Fruit fly (Drosophila melanogaster) whole organism, embryonic: ENCODE data around the gene CG5262.

Source experiments
- Adf1 ChIP-seq: fragments of 200-800 bp; sonication (Bioruptor generic); IDR thresholded peaks from 2 replicates; pipeline ENCODE4 v1.3.6; 2022; ENCODE audit warnings: missing biosample characterization, missing genetic modification characterization
- Atf6 ChIP-seq: fragments of 200-800 bp; sonication (Bioruptor generic); IDR thresholded peaks from 2 replicates; pipeline ENCODE4 v1.3.6; 2022; ENCODE audit warnings: missing biosample characterization, missing genetic modification characterization
- B-H2 ChIP-seq: fragments of 200-800 bp; sonication (Bioruptor generic); optimal IDR thresholded peaks from 2 replicates; lab custom pipeline; 2018; ENCODE audit warnings: missing biosample characterization, mild to moderate bottlenecking, missing genetic modification characterization
- Bteb2 ChIP-seq: fragments of 200-800 bp; sonication (Bioruptor generic); optimal IDR thresholded peaks from 2 replicates; lab custom pipeline; 2016; ENCODE audit warnings: missing biosample characterization, missing genetic modification characterization
- CG10267 ChIP-seq: fragments of 200-800 bp; sonication (Bioruptor generic); optimal IDR thresholded peaks from 2 replicates; lab custom pipeline; 2018; ENCODE audit warnings: missing biosample characterization, mild to moderate bottlenecking, missing genetic modification characterization, moderate library complexity
- CG10543 ChIP-seq: fragments of 200-800 bp; sonication (Bioruptor generic); optimal IDR thresholded peaks from 3 replicates; lab custom pipeline; 2017; ENCODE audit warnings: missing biosample characterization, mild to moderate bottlenecking, missing genetic modification characterization, moderate library complexity
- CG12104 ChIP-seq: fragments of 200-800 bp; sonication (Bioruptor generic); optimal IDR thresholded peaks from 3 replicates; lab custom pipeline; 2016; ENCODE audit warnings: missing biosample characterization, missing genetic modification characterization
- CG12769 ChIP-seq: fragments of 200-800 bp; sonication (Bioruptor generic); optimal IDR thresholded peaks from 2 replicates; lab custom pipeline; 2019; ENCODE audit warnings: missing biosample characterization, mild to moderate bottlenecking, missing genetic modification characterization, moderate library complexity
- CG13287 ChIP-seq: fragments of 200-800 bp; sonication (Bioruptor generic); IDR thresholded peaks from 2 replicates; pipeline ENCODE4 v1.3.6; 2022; ENCODE audit warnings: missing biosample characterization, missing genetic modification characterization; ENCODE audit not compliant: partially characterized antibody
- CG13894 ChIP-seq: fragments of 200-800 bp; sonication (Bioruptor generic); optimal IDR thresholded peaks from 3 replicates; lab custom pipeline; 2018; ENCODE audit warnings: missing biosample characterization, mild to moderate bottlenecking, missing genetic modification characterization, moderate library complexity
- CG15514 ChIP-seq: fragments of 200-800 bp; sonication (Bioruptor generic); optimal IDR thresholded peaks from 3 replicates; lab custom pipeline; 2017; ENCODE audit warnings: missing biosample characterization, missing genetic modification characterization, mild to moderate bottlenecking, moderate library complexity, missing genetic modification reagents
- CG2678 ChIP-seq: fragments of 200-800 bp; sonication (Bioruptor generic); optimal IDR thresholded peaks from 3 replicates; lab custom pipeline; 2019; ENCODE audit warnings: missing biosample characterization, mild to moderate bottlenecking, missing genetic modification characterization, moderate library complexity
- CG34376 ChIP-seq: fragments of 200-800 bp; sonication (Bioruptor generic); optimal IDR thresholded peaks from 2 replicates; lab custom pipeline; 2018; ENCODE audit warnings: missing biosample characterization, mild to moderate bottlenecking, missing genetic modification characterization
- CG5180 ChIP-seq: fragments of 200-800 bp; sonication (Bioruptor generic); optimal IDR thresholded peaks from 3 replicates; lab custom pipeline; 2017; ENCODE audit warnings: missing biosample characterization, missing genetic modification characterization, mild to moderate bottlenecking, moderate library complexity, missing genetic modification reagents
- CG6254 ChIP-seq: fragments of 200-800 bp; sonication (Bioruptor generic); optimal IDR thresholded peaks from 3 replicates; lab custom pipeline; 2017; ENCODE audit warnings: mild to moderate bottlenecking, missing biosample characterization, missing genetic modification reagents, missing genetic modification characterization
- CG6765 ChIP-seq: fragments of 200-800 bp; sonication (Bioruptor generic); optimal IDR thresholded peaks from 3 replicates; lab custom pipeline; 2017; ENCODE audit warnings: missing biosample characterization, mild to moderate bottlenecking, missing genetic modification characterization
- CG8290 ChIP-seq, 3 experiments: fragments of 200-800 bp; sonication (Bioruptor generic); optimal IDR thresholded peaks; 2 replicates each; lab custom pipeline; 2016 to 2019; ENCODE audit warnings: missing biosample characterization in 3 of 3, missing genetic modification characterization in 3 of 3, mild to moderate bottlenecking in 2 of 3, moderate library complexity in 1 of 3
- Deaf1 ChIP-seq: fragments of 200-800 bp; optimal IDR thresholded peaks from 3 replicates; lab custom pipeline; 2019; ENCODE audit warnings: missing biosample characterization, mild to moderate bottlenecking, missing genetic modification characterization, moderate library complexity
- Dek ChIP-seq: fragments of 200-800 bp; sonication (Bioruptor generic); optimal IDR thresholded peaks from 3 replicates; lab custom pipeline; 2019; ENCODE audit warnings: missing biosample characterization, mild to moderate bottlenecking, missing genetic modification characterization, moderate library complexity
- Dref ChIP-seq: fragments of 200-800 bp; sonication (Bioruptor generic); IDR thresholded peaks from 2 replicates; pipeline ENCODE4 v1.3.6; 2022; ENCODE audit warnings: missing biosample characterization, missing genetic modification characterization
- HmgZ ChIP-seq: fragments of 200-800 bp; sonication (Bioruptor generic); optimal IDR thresholded peaks from 2 replicates; lab custom pipeline; 2018; ENCODE audit warnings: missing biosample characterization, mild to moderate bottlenecking, missing genetic modification characterization
- Hmr ChIP-seq: fragments of 200-800 bp; sonication (Bioruptor generic); optimal IDR thresholded peaks from 3 replicates; lab custom pipeline; 2017; ENCODE audit warnings: mild to moderate bottlenecking, missing biosample characterization, missing genetic modification reagents, missing genetic modification characterization
- Hr78 ChIP-seq, 2 experiments: fragments of 200-800 bp in 1 of 2; fragments of >200 bp in 1 of 2; sonication (Bioruptor generic) in 1 of 2; optimal IDR thresholded peaks; 2 replicates each; lab custom pipeline; 2017 to 2019; ENCODE audit warnings: missing biosample characterization in 2 of 2, missing genetic modification characterization in 2 of 2, mild to moderate bottlenecking in 1 of 2, moderate library complexity in 1 of 2
- Med ChIP-seq: fragments of 200-800 bp; sonication (Bioruptor generic); peaks from one replicate; lab custom pipeline; 2016; ENCODE audit warnings: missing biosample characterization, missing genetic modification characterization, mild to moderate bottlenecking, inconsistent platforms, moderate library complexity
- Rfx ChIP-seq: fragments of 200-800 bp; sonication (Bioruptor generic); IDR thresholded peaks from 2 replicates; pipeline ENCODE4 v1.3.6; 2022; ENCODE audit warnings: missing biosample characterization, missing genetic modification characterization
- Xbp1 ChIP-seq: fragments of 200-800 bp; sonication (Bioruptor generic); optimal IDR thresholded peaks from 3 replicates; lab custom pipeline; 2016; ENCODE audit warnings: missing biosample characterization, mild to moderate bottlenecking, missing genetic modification characterization
- abd-A ChIP-seq: fragments of 200-800 bp; sonication (Bioruptor generic); optimal IDR thresholded peaks from 3 replicates; lab custom pipeline; 2019; ENCODE audit warnings: missing biosample characterization, mild to moderate bottlenecking, missing genetic modification characterization, moderate library complexity
- cato ChIP-seq: fragments of 200-800 bp; sonication (Bioruptor generic); optimal IDR thresholded peaks from 2 replicates; lab custom pipeline; 2016; ENCODE audit warnings: missing biosample characterization, missing genetic modification characterization, borderline replicate concordance
- cg ChIP-seq: fragments of 200-800 bp; sonication (Bioruptor generic); optimal IDR thresholded peaks from 3 replicates; lab custom pipeline; 2019; ENCODE audit warnings: missing biosample characterization, mild to moderate bottlenecking, missing genetic modification characterization, moderate library complexity
- chinmo ChIP-seq: fragments of 200-800 bp; sonication (Bioruptor generic); IDR thresholded peaks from 4 replicates; pipeline ENCODE4 v1.3.6; 2022; ENCODE audit warnings: missing biosample characterization, missing genetic modification characterization; ENCODE audit not compliant: partially characterized antibody
- crp ChIP-seq, 2 experiments: fragments of 200-800 bp; sonication (Bioruptor generic); optimal IDR thresholded peaks; 2 replicates in 1 of 2; 3 replicates in 1 of 2; lab custom pipeline; 2017; ENCODE audit warnings: missing biosample characterization in 2 of 2, missing genetic modification characterization in 2 of 2, mild to moderate bottlenecking in 1 of 2, moderate library complexity in 1 of 2
- cwo ChIP-seq: fragments of 200-800 bp; sonication (Bioruptor generic); optimal IDR thresholded peaks from 3 replicates; lab custom pipeline; 2017; ENCODE audit warnings: missing biosample characterization, missing genetic modification characterization, mild to moderate bottlenecking, moderate library complexity, missing genetic modification reagents
- gro ChIP-seq: fragments of 200-800 bp; sonication (Bioruptor generic); optimal IDR thresholded peaks from 2 replicates; lab custom pipeline; 2016; ENCODE audit warnings: missing biosample characterization, missing genetic modification characterization
- gsb-n ChIP-seq: fragments of 200-800 bp; sonication (Bioruptor generic); optimal IDR thresholded peaks from 3 replicates; lab custom pipeline; 2018; ENCODE audit warnings: missing biosample characterization, mild to moderate bottlenecking, missing genetic modification characterization
- lab ChIP-seq: fragments of 200-800 bp; sonication (Bioruptor generic); optimal IDR thresholded peaks from 3 replicates; lab custom pipeline; 2017; ENCODE audit warnings: missing biosample characterization, missing genetic modification characterization, mild to moderate bottlenecking, moderate library complexity, missing genetic modification reagents
- mirr ChIP-seq: fragments of 200-800 bp; sonication (Bioruptor generic); optimal IDR thresholded peaks from 3 replicates; lab custom pipeline; 2018; ENCODE audit warnings: missing biosample characterization, mild to moderate bottlenecking, missing genetic modification characterization
- pan ChIP-seq, 4 experiments: fragments of >200 bp in 3 of 4; fragments of 200-800 bp in 1 of 4; sonication (Bioruptor generic) in 1 of 4; optimal IDR thresholded peaks in 3 of 4; IDR thresholded peaks in 1 of 4; 2 replicates each; pipeline versions ENCODE4 v1.3.6 to Lab custom; 2017 to 2022; ENCODE audit warnings: missing biosample characterization in 2 of 4, missing genetic modification characterization in 2 of 4, mixed read lengths in 1 of 4
- ranshi ChIP-seq: fragments of 200-800 bp; sonication (Bioruptor generic); IDR thresholded peaks from 2 replicates; pipeline ENCODE4 v1.3.6; 2022; ENCODE audit warnings: missing biosample characterization, missing genetic modification characterization
- sens ChIP-seq: fragments of 200-800 bp; sonication (Bioruptor generic); peaks from one replicate; lab custom pipeline; 2016; ENCODE audit warnings: missing biosample characterization, missing genetic modification characterization
- sob ChIP-seq: fragments of 200-800 bp; sonication (Bioruptor generic); IDR thresholded peaks from 2 replicates; pipeline ENCODE4 v1.3.6; 2022; ENCODE audit warnings: missing biosample characterization, missing genetic modification characterization
- sug ChIP-seq: fragments of 200-800 bp; optimal IDR thresholded peaks from 2 replicates; lab custom pipeline; 2019; ENCODE audit warnings: missing biosample characterization, mild to moderate bottlenecking, missing genetic modification characterization, moderate library complexity
- ttk ChIP-seq: fragments of 200-800 bp; sonication (Bioruptor generic); IDR thresholded peaks from 2 replicates; pipeline ENCODE4 v2.1.2; 2022; ENCODE audit warnings: missing biosample characterization, missing genetic modification characterization
- vvl ChIP-seq: fragments of 200-800 bp; sonication (Bioruptor generic); IDR thresholded peaks from 2 replicates; pipeline ENCODE4 v1.3.6; 2022; ENCODE audit warnings: missing biosample characterization, missing genetic modification characterization

CG5262 gene

dm6 chr3L:20387038-20387842, 43.0 kb downstream of the CG5262 start (continued):
- peak; percentile 95 for TF ChIP-seq sug (tag; lab: Kevin White, UChicago)

- TF ChIP-seq mirr (GFP tag; lab: Kevin White, UChicago) (peak; percentile 24), cwo (GFP tag; lab: Kevin White, UChicago) (peak; percentile 16), CG10543 (GFP tag; lab: Kevin White, UChicago) (peak; percentile 77), CG13287 (peak; percentile 26; the same call in 1 of the 2 replicates), Rfx (0 out of 2 replicates have a peak, but pooled peaks have one; percentile 27), CG10267 (tag; lab: Kevin White, UChicago) (no peak), CG12104 (GFP tag; lab: Kevin White, UChicago) (no peak), Med (GFP tag; lab: Kevin White, UChicago) (peak; percentile 72), cg (GFP tag; lab: Kevin White, UChicago) (peak; percentile 53), CG6254 (GFP tag; lab: Kevin White, UChicago) (no peak), sens (GFP tag; lab: Kevin White, UChicago) (peak; percentile 65), cato (GFP tag; lab: Kevin White, UChicago) (no peak), B-H2 (GFP tag; lab: Kevin White, UChicago) (peak; percentile 51), Atf6 (GFP tag; lab: Robert Waterston, UW) (0 out of 2 replicates have a peak, but pooled peaks have one; percentile 18), crp (GFP tag; optimal IDR thresholded peaks at IDR 0.05; lab: Kevin White, UChicago) (no peak), ttk (0 out of 2 replicates have a peak, but pooled peaks have one; percentile 12), abd-A (tag; lab: Kevin White, UChicago) (peak; percentile 75), CG5180 (peak; percentile 89), HmgZ (no peak), Hr78 (GFP tag; optimal IDR thresholded peaks at IDR 0.05; lab: Kevin White, UChicago) (peak in 1 of 2 experiments; percentile 83), pan (optimal IDR thresholded peaks at IDR 0.05; lab: Kevin White, UChicago) (no peak), pan (GFP tag; optimal IDR thresholded peaks at IDR 0.05 in 1 of 2, IDR thresholded peaks at IDR 0.05 in 1 of 2) (no peak), Bteb2 (no peak), Deaf1 (tag; lab: Kevin White, UChicago) (peak; percentile 41), ranshi (GFP tag; lab: Robert Waterston, UW) (0 out of 2 replicates have a peak, but pooled peaks have one; percentile 14), CG2678 (tag; lab: Kevin White, UChicago) (peak; percentile 4), gsb-n (tag; lab: Kevin White, UChicago) (no peak), sob (GFP tag; lab: Robert Waterston, UW) (peak; percentile 38; the same call in 1 of the 2 replicates), CG13894 (tag; lab: Kevin White, UChicago) (peak; percentile 45), CG34376 (GFP tag; lab: Kevin White, UChicago) (peak; percentile 31), Dref (GFP tag; lab: Robert Waterston, UW) (0 out of 2 replicates have a peak, but pooled peaks have one; percentile 15), CG12769 (tag; lab: Kevin White, UChicago) (peak; percentile 81), gro (GFP tag; lab: Kevin White, UChicago) (no peak), CG8290 (GFP tag; optimal IDR thresholded peaks at IDR 0.05; lab: Kevin White, UChicago) (no peak), CG8290 (tag; optimal IDR thresholded peaks at IDR 0.05; lab: Kevin White, UChicago) (peak in 1 of 2 experiments; percentile 34), CG15514 (GFP tag; lab: Kevin White, UChicago) (peak; percentile 14), Dek (tag; lab: Kevin White, UChicago) (peak; percentile 13), Xbp1 (no peak), Hmr (peak; percentile 23), vvl (GFP tag; lab: Robert Waterston, UW) (peak; percentile 74), chinmo (GFP tag; lab: Robert Waterston, UW) (peak; percentile 55; the same call in 1 of the 4 replicates), CG6765 (GFP tag; lab: Kevin White, UChicago) (peak; percentile 22), Adf1 (peak; percentile 84), lab (GFP tag; lab: Kevin White, UChicago) (peak; percentile 38)
These were observed 44.3 kb downstream of the CG5262 start for dm6 chr3L:20385969-20386370.
